Worm (Caenorhabditis elegans) whole organism, early embryonic: ENCODE data around the gene sas-1.

Experiments used
- F13C5.2 ChIP-seq: sonication (generic microtip); optimal IDR thresholded peaks from 2 replicates; lab custom pipeline; 2017; ENCODE audit warnings: mild to moderate bottlenecking, missing genetic modification characterization, inconsistent platforms, missing compliant biosample characterization
- ama-1 ChIP-seq: fragments of 150-350 bp; optimal IDR thresholded peaks from 2 replicates; lab custom pipeline; 2014
- ceh-13 ChIP-seq: fragments of 200-800 bp; sonication (Bioruptor generic); optimal IDR thresholded peaks from 2 replicates; lab custom pipeline; 2018; ENCODE audit warnings: mild to moderate bottlenecking, missing genetic modification characterization, missing compliant biosample characterization
- flt-1 ChIP-seq: fragments of 200-800 bp; sonication (Bioruptor generic); IDR thresholded peaks from 2 replicates; pipeline ENCODE4 v1.3.6; 2022; ENCODE audit warnings: missing genetic modification characterization, missing compliant biosample characterization
- hmbx-1 ChIP-seq: sonication (generic microtip); optimal IDR thresholded peaks from 2 replicates; lab custom pipeline; 2016; ENCODE audit warnings: mild to moderate bottlenecking, missing genetic modification characterization, missing compliant biosample characterization
- hmg-4 ChIP-seq: fragments of 200-800 bp; sonication (Bioruptor generic); optimal IDR thresholded peaks from 2 replicates; lab custom pipeline; 2018; ENCODE audit warnings: mild to moderate bottlenecking, missing genetic modification characterization, missing compliant biosample characterization
- sea-1 ChIP-seq: fragments of 200-800 bp; sonication (Bioruptor generic); conservative IDR thresholded peaks from 2 replicates; pipeline ENCODE4 v1.3.6; 2022; ENCODE audit warnings: missing genetic modification characterization, missing compliant biosample characterization
- tbx-37 ChIP-seq: fragments of 200-800 bp; sonication (Bioruptor generic); conservative IDR thresholded peaks from 2 replicates; pipeline ENCODE4 v1.3.6; 2022; ENCODE audit warnings: missing genetic modification reagents, missing genetic modification characterization, missing compliant biosample characterization
- tra-4 ChIP-seq: sonication (generic microtip); optimal IDR thresholded peaks from 2 replicates; lab custom pipeline; 2017; ENCODE audit warnings: missing genetic modification characterization, missing compliant biosample characterization

DNA sequence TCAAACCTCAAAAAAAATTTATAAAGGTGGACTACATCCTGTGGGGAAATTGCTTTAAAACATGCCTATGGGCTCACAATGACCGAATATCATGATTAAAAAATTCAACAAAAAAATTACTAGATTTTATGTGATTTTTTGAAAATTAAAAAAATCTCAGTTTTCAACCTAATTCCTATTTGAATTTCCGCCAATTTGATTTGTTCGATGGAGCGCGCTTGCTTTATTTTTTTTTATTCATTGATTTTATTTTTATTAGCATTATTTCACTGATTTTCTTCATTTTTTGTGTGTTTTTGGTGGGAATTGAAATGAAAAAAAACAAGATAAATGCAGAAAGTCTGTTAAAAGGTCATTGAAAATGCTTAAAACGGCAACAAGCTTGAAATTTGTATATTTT is 39.6 kb downstream of the sas-1 start:
- TF ChIP-seq hmg-4 (GFP tag; lab: Kevin White, UChicago) (no peak), tra-4 (tag; lab: Kevin White, UChicago) (no peak), ama-1 (lab: Kevin White, UChicago) (no peak), flt-1 (no peak), F13C5.2 (tag; lab: Kevin White, UChicago) (no peak), hmbx-1 (tag; lab: Kevin White, UChicago) (no peak), sea-1 (GFP tag; lab: Robert Waterston, UW) (no peak), tbx-37 (GFP tag; lab: Robert Waterston, UW) (no peak), ceh-13 (no peak)
